Worm (Caenorhabditis elegans) whole organism, L1 larva: ENCODE data around the gene nas-7.

Experiments used
- C04F5.9 ChIP-seq: sonication (generic microtip); optimal IDR thresholded peaks from 2 replicates; lab custom pipeline; 2016; ENCODE audit warnings: missing genetic modification characterization, missing compliant biosample characterization
- Y116A8C.19 ChIP-seq: sonication (generic microtip); optimal IDR thresholded peaks from 2 replicates; lab custom pipeline; 2016; ENCODE audit warnings: missing compliant biosample characterization, missing genetic modification characterization, borderline replicate concordance
- alr-1 ChIP-seq: fragments of 200-800 bp; sonication (Bioruptor generic); optimal IDR thresholded peaks from 2 replicates; lab custom pipeline; 2018; ENCODE audit warnings: borderline replicate concordance, mild to moderate bottlenecking, missing genetic modification characterization, missing compliant biosample characterization
- aly-2 ChIP-seq: fragments of 150-350 bp; optimal IDR thresholded peaks from 2 replicates; lab custom pipeline; 2014; ENCODE audit warnings: missing biosample characterization, missing genetic modification characterization
- blmp-1 ChIP-seq: fragments of 150-350 bp; optimal IDR thresholded peaks from 2 replicates; lab custom pipeline; 2014; ENCODE audit warnings: missing biosample characterization, missing genetic modification characterization
- ceh-63 ChIP-seq: fragments of 200-800 bp; sonication (Bioruptor generic); optimal IDR thresholded peaks from 2 replicates; lab custom pipeline; 2018; ENCODE audit warnings: mild to moderate bottlenecking, missing genetic modification characterization, missing compliant biosample characterization
- ceh-8 ChIP-seq: fragments of 200-800 bp; sonication (Bioruptor generic); optimal IDR thresholded peaks from 2 replicates; lab custom pipeline; 2018; ENCODE audit warnings: mild to moderate bottlenecking, missing genetic modification characterization, moderate library complexity, missing compliant biosample characterization
- ceh-82 ChIP-seq, 3 experiments: fragments of 150-350 bp in 1 of 3; sonication (generic microtip) in 2 of 3; optimal IDR thresholded peaks; 2 replicates each; lab custom pipeline; 2014 to 2017; ENCODE audit warnings: missing biosample characterization in 3 of 3, missing genetic modification characterization in 3 of 3
- ceh-88 ChIP-seq: fragments of 200-800 bp; sonication (Bioruptor generic); IDR thresholded peaks from 2 replicates; pipeline ENCODE4 v1.3.6; 2022; ENCODE audit warnings: missing genetic modification characterization, missing compliant biosample characterization
- ces-1 ChIP-seq: fragments of 150-350 bp; optimal IDR thresholded peaks from 2 replicates; lab custom pipeline; 2014; ENCODE audit warnings: missing biosample characterization, missing genetic modification reagents, missing genetic modification characterization
- dpl-1 ChIP-seq, 3 experiments: fragments of 150-350 bp in 2 of 3; sonication (generic microtip) in 1 of 3; optimal IDR thresholded peaks; 2 replicates each; lab custom pipeline; 2014 to 2017; ENCODE audit warnings: missing biosample characterization in 3 of 3, missing genetic modification characterization in 3 of 3, missing genetic modification reagents in 3 of 3
- dsc-1 ChIP-seq: sonication (generic microtip); optimal IDR thresholded peaks from 2 replicates; lab custom pipeline; 2016; ENCODE audit warnings: mild to moderate bottlenecking, missing genetic modification characterization, missing compliant biosample characterization
- egl-13 ChIP-seq: sonication (generic microtip); optimal IDR thresholded peaks from 2 replicates; lab custom pipeline; 2016; ENCODE audit warnings: missing genotype, missing genetic modification reagents, missing genetic modification characterization, missing compliant biosample characterization
- elt-2 ChIP-seq: sonication (generic microtip); optimal IDR thresholded peaks from 2 replicates; lab custom pipeline; 2016; ENCODE audit warnings: missing genetic modification characterization, mild to moderate bottlenecking, inconsistent platforms, missing compliant biosample characterization, missing genetic modification reagents
- elt-3 ChIP-seq, 6 experiments: fragments of 150-350 bp in 1 of 6; sonication (generic microtip); optimal IDR thresholded peaks; 2 replicates each; lab custom pipeline; 2017 to 2018; ENCODE audit warnings: missing biosample characterization in 6 of 6, missing genetic modification characterization in 6 of 6, inconsistent platforms in 1 of 6
- ets-5 ChIP-seq: fragments of 200-800 bp; sonication (Bioruptor generic); IDR thresholded peaks from 2 replicates; pipeline ENCODE4 v1.3.6; 2022; ENCODE audit warnings: missing genetic modification characterization, missing compliant biosample characterization
- fkh-10 ChIP-seq: sonication (generic microtip); optimal IDR thresholded peaks from 2 replicates; lab custom pipeline; 2017; ENCODE audit warnings: missing biosample characterization, missing genetic modification reagents, missing genetic modification characterization
- fkh-4 ChIP-seq: sonication (generic microtip); optimal IDR thresholded peaks from 2 replicates; lab custom pipeline; 2016; ENCODE audit warnings: missing compliant biosample characterization, missing genetic modification characterization, borderline replicate concordance
- fkh-8 ChIP-seq: sonication (generic microtip); optimal IDR thresholded peaks from 2 replicates; lab custom pipeline; 2016; ENCODE audit warnings: mild to moderate bottlenecking, missing genetic modification characterization, missing compliant biosample characterization
- grh-1 ChIP-seq: fragments of 200-800 bp; sonication (Bioruptor generic); IDR thresholded peaks from 2 replicates; pipeline ENCODE4 v1.3.6; 2022; ENCODE audit warnings: missing genetic modification reagents, missing genetic modification characterization, missing compliant biosample characterization
- isw-1 ChIP-seq: fragments of 200-800 bp; sonication (Bioruptor generic); IDR thresholded peaks from 2 replicates; pipeline ENCODE4 v1.3.6; 2022; ENCODE audit warnings: missing genetic modification characterization, missing compliant biosample characterization
- lin-13 ChIP-seq: fragments of 150-350 bp; optimal IDR thresholded peaks from 2 replicates; lab custom pipeline; 2014; ENCODE audit warnings: missing biosample characterization, missing genetic modification reagents, missing genetic modification characterization
- lin-14 ChIP-seq: fragments of 200-800 bp; sonication (Bioruptor generic); optimal IDR thresholded peaks from 2 replicates; lab custom pipeline; 2018; ENCODE audit warnings: mild to moderate bottlenecking, missing genetic modification characterization, moderate library complexity, missing compliant biosample characterization
- mep-1 ChIP-seq: fragments of 150-350 bp; optimal IDR thresholded peaks from 2 replicates; lab custom pipeline; 2014; ENCODE audit warnings: missing biosample characterization, missing genetic modification characterization
- nhr-20 ChIP-seq: sonication (generic microtip); optimal IDR thresholded peaks from 2 replicates; lab custom pipeline; 2016; ENCODE audit warnings: mild to moderate bottlenecking, missing genetic modification characterization, missing compliant biosample characterization
- nhr-237 ChIP-seq: fragments of 150-350 bp; optimal IDR thresholded peaks from 2 replicates; lab custom pipeline; 2014; ENCODE audit warnings: missing biosample characterization, missing genetic modification characterization
- nhr-28 ChIP-seq: fragments of 150-350 bp; optimal IDR thresholded peaks from 2 replicates; lab custom pipeline; 2014; ENCODE audit warnings: missing biosample characterization, missing genetic modification characterization
- nhr-71 ChIP-seq: sonication (generic microtip); optimal IDR thresholded peaks from 2 replicates; lab custom pipeline; 2016; ENCODE audit warnings: mild to moderate bottlenecking, missing genetic modification characterization, moderate library complexity, missing compliant biosample characterization
- nhr-76 ChIP-seq: sonication (generic microtip); optimal IDR thresholded peaks from 2 replicates; lab custom pipeline; 2017; ENCODE audit warnings: missing biosample characterization, missing genetic modification characterization
- nhr-85 ChIP-seq: sonication (generic microtip); peaks from one replicate; lab custom pipeline; 2016; ENCODE audit warnings: missing genetic modification characterization, inconsistent platforms, missing compliant biosample characterization
- nhr-90 ChIP-seq: sonication (generic microtip); optimal IDR thresholded peaks from 2 replicates; lab custom pipeline; 2016; ENCODE audit warnings: mild to moderate bottlenecking, missing genetic modification characterization, missing compliant biosample characterization; ENCODE audit not compliant: poor library complexity
- pax-3 ChIP-seq: fragments of 200-800 bp; sonication (Bioruptor generic); optimal IDR thresholded peaks from 2 replicates; lab custom pipeline; 2018; ENCODE audit warnings: mild to moderate bottlenecking, missing genetic modification characterization, moderate library complexity, missing compliant biosample characterization
- rnt-1 ChIP-seq: sonication (generic microtip); optimal IDR thresholded peaks from 2 replicates; lab custom pipeline; 2016; ENCODE audit warnings: mild to moderate bottlenecking, missing genetic modification characterization, moderate library complexity, missing compliant biosample characterization
- snpc-4 ChIP-seq: fragments of 150-350 bp; optimal IDR thresholded peaks from 2 replicates; lab custom pipeline; 2014; ENCODE audit warnings: missing biosample characterization, missing genetic modification characterization
- sox-4 ChIP-seq: sonication (generic microtip); optimal IDR thresholded peaks from 2 replicates; lab custom pipeline; 2016; ENCODE audit warnings: missing genetic modification characterization, missing compliant biosample characterization
- sup-37 ChIP-seq: fragments of 200-800 bp; sonication (Bioruptor generic); optimal IDR thresholded peaks from 2 replicates; lab custom pipeline; 2018; ENCODE audit warnings: mild to moderate bottlenecking, missing genetic modification characterization, missing compliant biosample characterization
- tlp-1 ChIP-seq: fragments of 150-350 bp; optimal IDR thresholded peaks from 2 replicates; lab custom pipeline; 2014; ENCODE audit warnings: missing biosample characterization, missing genetic modification characterization
- unc-30 ChIP-seq: sonication (generic microtip); optimal IDR thresholded peaks from 2 replicates; lab custom pipeline; 2017; ENCODE audit warnings: missing biosample characterization, missing genetic modification characterization
- unc-86 ChIP-seq: sonication (generic microtip); optimal IDR thresholded peaks from 2 replicates; lab custom pipeline; 2016; ENCODE audit warnings: missing genetic modification characterization, missing compliant biosample characterization
- unc-98 ChIP-seq: fragments of 200-800 bp; sonication (Bioruptor generic); IDR thresholded peaks from 2 replicates; pipeline ENCODE4 v1.3.6; 2022; ENCODE audit warnings: missing genetic modification characterization, missing compliant biosample characterization
- ztf-11 ChIP-seq, 2 experiments: sonication (generic microtip); optimal IDR thresholded peaks; 2 replicates each; lab custom pipeline; 2016 to 2017; ENCODE audit warnings: missing genetic modification characterization in 2 of 2, missing biosample characterization in 1 of 2, missing compliant biosample characterization in 1 of 2

Gene nas-7

ce11 chrII:7420157-7420556, 17.6 kb upstream of the nas-7 start:
- TF ChIP-seq fkh-8 (tag; lab: Kevin White, UChicago) (no peak), ceh-82 (tag; optimal IDR thresholded peaks at IDR 0.05; lab: Kevin White, UChicago) (no peak), fkh-10 (no peak), C04F5.9 (tag; lab: Kevin White, UChicago) (no peak), elt-3 (tag; optimal IDR thresholded peaks at IDR 0.05; lab: Kevin White, UChicago) (peak in 1 of 6 experiments; percentile 0), nhr-237 (tag; lab: Kevin White, UChicago) (no peak), elt-2 (peak; percentile 13), ets-5 (GFP tag; lab: Robert Waterston, UW) (no peak), alr-1 (tag; lab: Kevin White, UChicago) (no peak), nhr-71 (tag; lab: Kevin White, UChicago) (peak; percentile 11), ceh-8 (GFP tag; lab: Kevin White, UChicago) (no peak), lin-14 (GFP tag; lab: Kevin White, UChicago) (no peak), sup-37 (no peak), dpl-1 (GFP tag; optimal IDR thresholded peaks at IDR 0.05; lab: Kevin White, UChicago) (no peak), mep-1 (tag; lab: Kevin White, UChicago) (no peak), blmp-1 (peak; percentile 16), unc-86 (tag; lab: Kevin White, UChicago) (no peak), fkh-4 (tag; lab: Kevin White, UChicago) (no peak), nhr-85 (peak; percentile 39), rnt-1 (tag; lab: Kevin White, UChicago) (no peak), aly-2 (tag; lab: Kevin White, UChicago) (no peak), nhr-20 (peak; percentile 21), snpc-4 (no peak), Y116A8C.19 (no peak), lin-13 (GFP tag; lab: Kevin White, UChicago) (no peak)

ce11 chrII:7419563-7419962, 17.0 kb upstream of the nas-7 start:
- no peak for TF ChIP-seq tlp-1
- TF ChIP-seq fkh-10, result no peak
- no peak for TF ChIP-seq lin-13 (GFP tag; lab: Kevin White, UChicago)
- no peak for TF ChIP-seq pax-3 (tag; lab: Kevin White, UChicago)
- TF ChIP-seq unc-98, result no peak
- TF ChIP-seq nhr-28 (tag; lab: Kevin White, UChicago), result no peak
- TF ChIP-seq lin-14 (GFP tag; lab: Kevin White, UChicago), result peak; percentile 55
- TF ChIP-seq rnt-1 (tag; lab: Kevin White, UChicago), result peak; percentile 32
- TF ChIP-seq unc-86 (tag; lab: Kevin White, UChicago), result no peak
- no peak for TF ChIP-seq sox-4 (tag; lab: Kevin White, UChicago)

ce11 chrII:7413764-7414163, 11.2 kb upstream of the nas-7 start:
- no peak for TF ChIP-seq egl-13 (tag; lab: Kevin White, UChicago)
- no peak for TF ChIP-seq unc-98
- TF ChIP-seq unc-30, result no peak
- TF ChIP-seq sup-37, result no peak
- no peak for TF ChIP-seq elt-2
- no peak for TF ChIP-seq elt-3 (tag; optimal IDR thresholded peaks at IDR 0.05; lab: Kevin White, UChicago)
- TF ChIP-seq nhr-90 (tag; lab: Kevin White, UChicago), result no peak
- TF ChIP-seq ceh-63 (GFP tag; lab: Kevin White, UChicago), result no peak
- TF ChIP-seq ztf-11 (tag; optimal IDR thresholded peaks at IDR 0.05; lab: Kevin White, UChicago), result no peak
- TF ChIP-seq isw-1 (GFP tag; lab: Robert Waterston, UW), result no peak
- TF ChIP-seq grh-1 (GFP tag; lab: Robert Waterston, UW), result no peak
- TF ChIP-seq dsc-1 (tag; lab: Kevin White, UChicago), result no peak
- no peak for TF ChIP-seq nhr-76 (tag; lab: Kevin White, UChicago)
- TF ChIP-seq ceh-88 (GFP tag; lab: Robert Waterston, UW), result no peak
- no peak for TF ChIP-seq ces-1 (GFP tag; lab: Kevin White, UChicago)
- no peak for TF ChIP-seq ceh-82 (tag; optimal IDR thresholded peaks at IDR 0.05; lab: Kevin White, UChicago)
- TF ChIP-seq, all 84 proteins: peak for 0
